Fruit fly (Drosophila melanogaster): ENCODE measurements around the gene CG9547.

The CG9547 gene

DNA sequence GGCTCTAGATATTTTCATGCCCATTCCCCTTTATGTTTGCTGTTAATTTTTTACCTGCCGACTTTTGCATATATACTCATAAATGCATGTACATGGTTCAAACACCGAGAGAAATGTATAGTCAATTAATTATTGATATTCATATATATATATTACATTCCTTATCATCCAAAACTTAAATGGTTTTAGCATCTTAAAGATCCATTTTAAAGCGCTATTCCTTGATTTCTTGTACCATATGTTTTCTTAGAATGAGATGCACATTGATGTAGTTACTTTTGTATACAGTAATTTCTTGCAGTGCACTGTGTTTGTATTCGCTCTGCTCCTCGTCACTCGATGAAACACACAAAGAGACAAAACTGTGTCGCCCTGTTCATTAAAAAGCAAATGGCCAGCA, 14.3 kb upstream of the CG9547 start (continued):
- TF ChIP-seq ci (GFP tag; IDR thresholded peaks at IDR 0.05) (0 out of 3 replicates have a peak, but pooled peaks have one; percentile 14), CG2712 (tag; optimal IDR thresholded peaks at IDR 0.05) (peak; percentile 47)

DNA sequence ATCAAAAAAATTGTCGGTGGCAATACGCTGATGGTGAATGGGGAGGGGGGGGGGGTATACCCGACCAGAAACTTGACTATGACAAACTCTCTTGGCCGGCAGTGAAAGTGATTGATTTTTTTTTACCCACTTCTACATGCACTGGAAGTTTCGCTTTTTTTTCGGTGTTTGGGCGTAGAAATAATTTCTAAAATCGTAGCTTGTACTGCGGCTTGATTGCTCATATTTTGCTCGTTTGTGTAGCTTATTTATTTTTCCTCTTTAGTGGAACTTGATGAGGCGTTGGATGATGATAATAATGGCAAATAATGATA, 9.3 kb upstream of the CG9547 start:
- TF ChIP-seq Blimp-1 (GFP tag; optimal IDR thresholded peaks at IDR 0.05) (peak; percentile 81), crol (GFP tag; IDR thresholded peaks at IDR 0.05) (peak; percentile 37; the same call in 1 of the 2 replicates), MESR4 (GFP tag; optimal IDR thresholded peaks at IDR 0.05) (no peak)

DNA sequence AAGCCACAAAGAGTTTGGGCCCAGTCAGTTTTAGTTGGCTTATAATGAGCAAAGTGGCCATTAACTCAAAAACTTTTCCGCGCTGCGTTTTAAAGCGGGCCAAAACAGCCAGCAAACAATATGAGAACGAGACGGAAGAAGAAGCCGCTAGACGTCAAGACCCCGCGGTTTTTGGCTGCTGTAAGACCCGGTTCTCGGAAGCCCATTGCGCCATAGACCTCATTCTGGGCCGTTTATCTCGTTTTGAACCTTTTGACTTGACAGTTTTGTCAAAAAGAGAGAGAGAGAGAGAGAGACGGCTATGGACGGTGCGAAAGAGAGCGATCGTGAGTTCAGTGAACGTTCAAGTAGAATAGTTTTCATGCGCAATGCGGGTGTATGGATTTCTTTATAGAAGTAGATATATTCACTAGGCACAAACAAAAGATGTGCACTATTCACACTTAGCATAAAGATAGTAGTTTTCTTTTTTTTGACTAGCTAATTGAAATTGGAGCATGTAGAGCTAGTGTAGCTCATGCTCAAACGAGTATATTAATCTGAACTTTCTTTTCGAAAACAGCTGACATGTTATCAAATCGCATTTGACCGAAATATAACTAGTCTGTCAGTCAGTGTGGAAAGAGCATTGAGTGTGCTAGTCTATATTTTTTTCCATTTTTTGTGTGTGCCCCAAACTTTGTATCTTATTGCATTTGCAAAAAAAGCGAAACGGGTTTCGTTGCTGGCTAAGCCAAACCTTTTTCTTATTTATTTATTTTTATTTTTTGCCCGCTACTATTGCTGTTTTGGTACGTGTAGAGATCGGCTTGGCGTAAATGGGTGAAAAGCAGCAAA, 8.8 kb upstream of the CG9547 start:
- TF ChIP-seq CG9797 (GFP tag; optimal IDR thresholded peaks at IDR 0.05) = no peak
- TF ChIP-seq zen2 (GFP tag; IDR thresholded peaks at IDR 0.05; ENCODE audit: partially characterized antibody) = no peak
- no peak for TF ChIP-seq en (GFP tag; optimal IDR thresholded peaks at IDR 0.05)
- TF ChIP-seq Doc3 (GFP tag; IDR thresholded peaks at IDR 0.05; ENCODE audit: partially characterized antibody) = no peak
- no peak for TF ChIP-seq slbo (GFP tag; IDR thresholded peaks at IDR 0.05)
- peak; percentile 20 for TF ChIP-seq CG15479 (GFP tag; optimal IDR thresholded peaks at IDR 0.05)
- no peak for TF ChIP-seq cwo (GFP tag; optimal IDR thresholded peaks at IDR 0.05)
- no peak for TF ChIP-seq cad (GFP tag; optimal IDR thresholded peaks at IDR 0.05)
- no peak for TF ChIP-seq CG1529 (GFP tag; optimal IDR thresholded peaks at IDR 0.05)
- no peak for TF ChIP-seq Scr (GFP tag; IDR thresholded peaks at IDR 0.05; ENCODE audit: partially characterized antibody)
- TF ChIP-seq CG6791 (GFP tag; IDR thresholded peaks at IDR 0.05; ENCODE audit: partially characterized antibody) = 0 out of 3 replicates have a peak, but pooled peaks have one; percentile 38
- TF ChIP-seq sens (GFP tag) = peak; percentile 8
- TF ChIP-seq CG13894 (tag; optimal IDR thresholded peaks at IDR 0.05) = peak; percentile 75
- TF ChIP-seq Stat92E (GFP tag; optimal IDR thresholded peaks at IDR 0.05) = peak in 1 of 3 experiments; percentile 71
- 0 out of 2 replicates have a peak, but pooled peaks have one; percentile 8 for TF ChIP-seq sob (GFP tag; IDR thresholded peaks at IDR 0.05)
- TF ChIP-seq Trl (optimal IDR thresholded peaks at IDR 0.05) = peak; percentile 18 to 27
- TF ChIP-seq Trl (GFP tag; optimal IDR thresholded peaks at IDR 0.05) = no peak
- TF ChIP-seq CG16815 (GFP tag; optimal IDR thresholded peaks at IDR 0.05) = no peak
- 0 out of 4 replicates have a peak, but pooled peaks have one; percentile 23 for TF ChIP-seq chinmo (GFP tag; IDR thresholded peaks at IDR 0.05; ENCODE audit: partially characterized antibody)
- no peak for TF ChIP-seq Neu2 (GFP tag; optimal IDR thresholded peaks at IDR 0.05; ENCODE audit: borderline replicate concordance)
- TF ChIP-seq dysf (GFP tag; IDR thresholded peaks at IDR 0.05) = no peak
- peak; percentile 37 for TF ChIP-seq CG1832 (GFP tag; optimal IDR thresholded peaks at IDR 0.05)
- no peak for TF ChIP-seq Oaz (GFP tag; IDR thresholded peaks at IDR 0.05)
- TF ChIP-seq gcm (GFP tag; optimal IDR thresholded peaks at IDR 0.05) = peak; percentile 55
- TF ChIP-seq bbx (GFP tag; IDR thresholded peaks at IDR 0.05; ENCODE audit: partially characterized antibody) = no peak
- TF ChIP-seq CG8290 (GFP tag; optimal IDR thresholded peaks at IDR 0.05) = peak; percentile 54
- no peak for TF ChIP-seq CG8290 (tag; optimal IDR thresholded peaks at IDR 0.05)
- TF ChIP-seq Ravus (GFP tag; IDR thresholded peaks at IDR 0.05) = no peak
- no peak for TF ChIP-seq Optix (GFP tag; IDR thresholded peaks at IDR 0.05)

DNA sequence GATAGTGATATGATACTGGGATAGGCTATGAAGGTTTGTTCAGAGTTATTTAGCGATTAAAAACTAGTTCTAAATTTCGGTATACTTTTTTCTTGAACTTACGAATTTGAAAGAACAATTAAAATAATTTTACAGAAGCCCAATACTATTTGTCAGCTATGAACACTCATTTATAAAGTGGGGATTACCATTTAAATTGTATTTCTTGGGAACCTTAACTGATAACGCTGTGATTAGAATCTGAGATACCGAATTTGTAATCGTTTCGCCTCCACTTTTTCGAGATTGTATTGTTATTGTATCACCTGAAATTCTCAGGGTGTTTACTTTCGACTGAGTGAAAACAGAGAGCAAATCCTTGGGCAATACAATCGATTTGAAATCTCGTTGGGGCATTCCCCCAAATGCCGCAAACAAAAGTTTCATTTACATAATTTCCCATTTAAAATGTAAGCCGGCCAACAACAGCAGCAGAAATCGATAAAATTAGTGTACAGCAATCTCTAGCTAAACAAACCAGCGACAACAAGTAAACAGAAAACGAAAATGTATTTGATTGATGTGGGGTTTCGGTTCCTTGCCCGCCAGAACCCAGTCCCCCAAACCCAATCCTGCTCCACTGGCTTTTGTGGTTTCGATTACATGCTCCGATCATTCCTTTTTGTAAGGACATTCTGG, 6.5 kb upstream of the CG9547 start:
- TF ChIP-seq CG8290 (GFP tag; optimal IDR thresholded peaks at IDR 0.05) (no peak), CG8290 (tag; optimal IDR thresholded peaks at IDR 0.05) (no peak), CG10543 (GFP tag; optimal IDR thresholded peaks at IDR 0.05) (no peak), trh (GFP tag; optimal IDR thresholded peaks at IDR 0.05) (no peak), Spps (tag; optimal IDR thresholded peaks at IDR 0.05) (no peak), CG5953 (GFP tag; IDR thresholded peaks at IDR 0.05) (no peak), abd-A (tag; optimal IDR thresholded peaks at IDR 0.05) (no peak), Med (GFP tag) (peak; percentile 17), CG7928 (GFP tag; optimal IDR thresholded peaks at IDR 0.05) (no peak), CG11504 (tag; optimal IDR thresholded peaks at IDR 0.05) (no peak), dmrt11E (tag; optimal IDR thresholded peaks at IDR 0.05) (no peak), grn (GFP tag; optimal IDR thresholded peaks at IDR 0.05) (peak; percentile 75), onecut (GFP tag; IDR thresholded peaks at IDR 0.05) (peak; percentile 76)

Data from whole organism, embryonic.